Worm (Caenorhabditis elegans) whole organism, early embryonic: Measurements from ENCODE around the gene grsp-3.

Experiments used
- B0310.2 ChIP-seq: sonication (generic microtip); optimal IDR thresholded peaks from 2 replicates; lab custom pipeline; 2016; ENCODE audit warnings: mild to moderate bottlenecking, missing genetic modification characterization, missing compliant biosample characterization
- F13C5.2 ChIP-seq: sonication (generic microtip); optimal IDR thresholded peaks from 2 replicates; lab custom pipeline; 2017; ENCODE audit warnings: mild to moderate bottlenecking, missing genetic modification characterization, inconsistent platforms, missing compliant biosample characterization
- aly-1 ChIP-seq: sonication (generic microtip); optimal IDR thresholded peaks from 2 replicates; lab custom pipeline; 2016; ENCODE audit warnings: missing genetic modification characterization, missing compliant biosample characterization
- ama-1 ChIP-seq: fragments of 150-350 bp; optimal IDR thresholded peaks from 2 replicates; lab custom pipeline; 2014
- ceh-13 ChIP-seq: fragments of 200-800 bp; sonication (Bioruptor generic); optimal IDR thresholded peaks from 2 replicates; lab custom pipeline; 2018; ENCODE audit warnings: mild to moderate bottlenecking, missing genetic modification characterization, missing compliant biosample characterization
- ceh-36 ChIP-seq: sonication (generic microtip); optimal IDR thresholded peaks from 2 replicates; lab custom pipeline; 2016; ENCODE audit warnings: missing genetic modification characterization, inconsistent platforms, missing compliant biosample characterization
- ets-7 ChIP-seq: sonication (generic microtip); optimal IDR thresholded peaks from 2 replicates; lab custom pipeline; 2016; ENCODE audit warnings: missing genotype, missing genetic modification characterization, missing compliant biosample characterization
- flt-1 ChIP-seq: fragments of 200-800 bp; sonication (Bioruptor generic); IDR thresholded peaks from 2 replicates; pipeline ENCODE4 v1.3.6; 2022; ENCODE audit warnings: missing genetic modification characterization, missing compliant biosample characterization
- hmbx-1 ChIP-seq: sonication (generic microtip); optimal IDR thresholded peaks from 2 replicates; lab custom pipeline; 2016; ENCODE audit warnings: mild to moderate bottlenecking, missing genetic modification characterization, missing compliant biosample characterization
- hmg-4 ChIP-seq: fragments of 200-800 bp; sonication (Bioruptor generic); optimal IDR thresholded peaks from 2 replicates; lab custom pipeline; 2018; ENCODE audit warnings: mild to moderate bottlenecking, missing genetic modification characterization, missing compliant biosample characterization
- hnd-1 ChIP-seq: sonication (generic microtip); optimal IDR thresholded peaks from 2 replicates; lab custom pipeline; 2016; ENCODE audit warnings: missing genetic modification characterization, missing compliant biosample characterization
- pes-1 ChIP-seq: fragments of 200-800 bp; sonication (Bioruptor generic); IDR thresholded peaks from 2 replicates; pipeline ENCODE4 v1.3.6; 2022; ENCODE audit warnings: missing genetic modification reagents, missing genetic modification characterization, missing compliant biosample characterization
- scrt-1 ChIP-seq: fragments of 200-800 bp; sonication (Bioruptor generic); IDR thresholded peaks from 2 replicates; pipeline ENCODE4 v1.3.6; 2022; ENCODE audit warnings: missing genetic modification characterization, missing compliant biosample characterization
- sea-1 ChIP-seq: fragments of 200-800 bp; sonication (Bioruptor generic); conservative IDR thresholded peaks from 2 replicates; pipeline ENCODE4 v1.3.6; 2022; ENCODE audit warnings: missing genetic modification characterization, missing compliant biosample characterization
- tbx-11 ChIP-seq: fragments of 200-800 bp; sonication (Bioruptor generic); IDR thresholded peaks from 2 replicates; pipeline ENCODE4 v1.3.6; 2022; ENCODE audit warnings: missing genetic modification characterization, missing compliant biosample characterization
- tbx-37 ChIP-seq: fragments of 200-800 bp; sonication (Bioruptor generic); conservative IDR thresholded peaks from 2 replicates; pipeline ENCODE4 v1.3.6; 2022; ENCODE audit warnings: missing genetic modification reagents, missing genetic modification characterization, missing compliant biosample characterization
- tra-4 ChIP-seq: sonication (generic microtip); optimal IDR thresholded peaks from 2 replicates; lab custom pipeline; 2017; ENCODE audit warnings: missing genetic modification characterization, missing compliant biosample characterization

Gene grsp-3

DNA sequence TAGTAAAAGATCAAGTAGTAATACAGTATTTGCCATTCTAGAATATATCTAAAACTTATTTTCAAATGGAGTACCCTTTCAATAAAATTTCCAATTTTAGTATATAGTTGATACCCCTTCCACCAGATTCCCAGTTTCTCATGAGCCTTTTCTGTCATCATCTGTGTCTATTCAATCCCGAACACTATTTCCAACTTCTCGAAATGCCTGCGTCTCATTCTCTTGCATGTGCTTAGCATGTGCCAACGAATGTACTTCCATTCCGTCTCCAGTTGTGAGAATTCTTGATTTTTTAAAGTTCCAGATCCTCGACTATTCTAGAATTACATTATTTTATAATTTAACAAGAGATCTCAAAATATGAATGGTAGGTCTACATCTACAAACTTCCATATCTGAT is 34.8 kb upstream of the grsp-3 start, which contains the start of gene C42D4.18:
Gene C42D4.18 (plus strand): TSS at position 231 of the 400 bp plus-strand sequence.
- TF ChIP-seq F13C5.2 (tag; lab: Kevin White, UChicago) (no peak), tbx-37 (GFP tag; lab: Robert Waterston, UW) (no peak), ama-1 (lab: Kevin White, UChicago) (no peak), ets-7 (tag; lab: Kevin White, UChicago) (no peak), hmg-4 (no peak), aly-1 (tag; lab: Kevin White, UChicago) (no peak), hnd-1 (tag; lab: Kevin White, UChicago) (no peak), B0310.2 (tag; lab: Kevin White, UChicago) (no peak), flt-1 (no peak), pes-1 (GFP tag; lab: Robert Waterston, UW) (no peak), scrt-1 (GFP tag; lab: Robert Waterston, UW) (no peak), sea-1 (no peak), tbx-11 (GFP tag; lab: Robert Waterston, UW) (no peak), ceh-36 (no peak), hmbx-1 (tag; lab: Kevin White, UChicago) (no peak), ceh-13 (GFP tag; lab: Kevin White, UChicago) (no peak), tra-4 (tag; lab: Kevin White, UChicago) (no peak)

ce11 chrIV:7165723-7166122 is 34.0 kb upstream of the grsp-3 start, which contains the start of gene rpc-1:
rpc-1 (minus strand) TSS chrIV:7165748.
- no peak for TF ChIP-seq ceh-13 (GFP tag; lab: Kevin White, UChicago)
- no peak for TF ChIP-seq hmbx-1 (tag; lab: Kevin White, UChicago)
- TF ChIP-seq flt-1, result no peak
- no peak for TF ChIP-seq sea-1
- TF ChIP-seq ets-7 (tag; lab: Kevin White, UChicago), result no peak
- TF ChIP-seq F13C5.2 (tag; lab: Kevin White, UChicago), result peak; percentile 3

- TF ChIP-seq scrt-1 (GFP tag; lab: Robert Waterston, UW), result no peak
- no peak for TF ChIP-seq aly-1 (tag; lab: Kevin White, UChicago)
- no peak for TF ChIP-seq tbx-11 (GFP tag; lab: Robert Waterston, UW)
- no peak for TF ChIP-seq hmg-4
- no peak for TF ChIP-seq B0310.2 (tag; lab: Kevin White, UChicago)
- no peak for TF ChIP-seq pes-1 (GFP tag; lab: Robert Waterston, UW)
- no peak for TF ChIP-seq ceh-36
- TF ChIP-seq ama-1 (lab: Kevin White, UChicago), result no peak
- TF ChIP-seq flt-1, result no peak
- no peak for TF ChIP-seq tbx-37 (GFP tag; lab: Robert Waterston, UW)
- TF ChIP-seq ets-7 (tag; lab: Kevin White, UChicago), result no peak
- TF ChIP-seq ceh-13 (GFP tag; lab: Kevin White, UChicago), result no peak
- no peak for TF ChIP-seq hmbx-1 (tag; lab: Kevin White, UChicago)
- TF ChIP-seq sea-1, result no peak
- no peak for TF ChIP-seq tra-4 (tag; lab: Kevin White, UChicago)
- TF ChIP-seq hnd-1 (tag; lab: Kevin White, UChicago), result no peak
These were observed 27.9 kb upstream of the grsp-3 start for ce11 chrIV:7159586-7159985.

ce11 chrIV:7158161-7158560 is 26.4 kb upstream of the grsp-3 start:
- TF ChIP-seq hnd-1 (tag; lab: Kevin White, UChicago), result no peak
- no peak for TF ChIP-seq pes-1 (GFP tag; lab: Robert Waterston, UW)
- no peak for TF ChIP-seq tbx-11 (GFP tag; lab: Robert Waterston, UW)
- TF ChIP-seq ceh-36, result no peak

- TF ChIP-seq pes-1 (GFP tag; lab: Robert Waterston, UW) (no peak), tbx-11 (GFP tag; lab: Robert Waterston, UW) (no peak), ets-7 (tag; lab: Kevin White, UChicago) (no peak), tra-4 (tag; lab: Kevin White, UChicago) (no peak), hmg-4 (no peak), B0310.2 (tag; lab: Kevin White, UChicago) (no peak)
These were observed 24.6 kb upstream of the grsp-3 start, which contains the start of gene maph-9 for ce11 chrIV:7156356-7156755. maph-9 (plus strand) TSS chrIV:7156628.

ce11 chrIV:7154356-7154755 is 22.6 kb upstream of the grsp-3 start, which contains the start of gene C34D4.2:
C34D4.2 (plus strand) TSS chrIV:7154656.
- TF ChIP-seq flt-1, result no peak
- TF ChIP-seq tra-4 (tag; lab: Kevin White, UChicago), result no peak
- no peak for TF ChIP-seq ceh-13 (GFP tag; lab: Kevin White, UChicago)

- TF ChIP-seq hnd-1 (tag; lab: Kevin White, UChicago) (no peak), pes-1 (GFP tag; lab: Robert Waterston, UW) (no peak), ets-7 (tag; lab: Kevin White, UChicago) (no peak), ama-1 (lab: Kevin White, UChicago) (no peak), sea-1 (no peak), tbx-37 (GFP tag; lab: Robert Waterston, UW) (no peak), ceh-13 (GFP tag; lab: Kevin White, UChicago) (no peak)
These were observed 21.6 kb upstream of the grsp-3 start, which contains the start of gene C34D4.3 for ce11 chrIV:7153362-7153761. C34D4.3 (plus strand) TSS chrIV:7153662.

DNA sequence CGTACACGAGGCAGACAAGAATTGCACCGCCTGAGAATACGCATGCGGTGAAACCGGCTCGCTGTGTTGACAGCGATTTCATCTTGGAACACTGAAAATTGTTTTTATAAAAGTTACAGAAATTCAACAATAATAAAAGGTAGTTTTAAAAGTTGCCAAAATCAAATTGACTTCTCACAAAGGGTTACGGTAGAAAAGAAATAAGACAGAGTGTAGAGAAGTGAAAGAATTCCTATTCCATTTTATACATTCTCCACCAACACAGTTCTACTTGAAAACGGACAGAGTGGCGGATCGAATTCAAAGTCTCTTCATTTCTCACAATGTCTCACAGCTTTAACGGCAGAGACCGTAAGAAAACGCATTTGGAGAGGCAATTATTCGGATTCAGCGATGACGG is 20.7 kb upstream of the grsp-3 start, which contains the start of gene col-113:
Gene col-113 (minus strand): TSS at position 101 of the 400 bp plus-strand sequence.
- no peak for TF ChIP-seq sea-1
- TF ChIP-seq aly-1 (tag; lab: Kevin White, UChicago), result no peak
- no peak for TF ChIP-seq ets-7 (tag; lab: Kevin White, UChicago)
- no peak for TF ChIP-seq hmbx-1 (tag; lab: Kevin White, UChicago)
- TF ChIP-seq flt-1, result no peak
- TF ChIP-seq tbx-37 (GFP tag; lab: Robert Waterston, UW), result no peak
- TF ChIP-seq tra-4 (tag; lab: Kevin White, UChicago), result no peak
- TF ChIP-seq tbx-11 (GFP tag; lab: Robert Waterston, UW), result no peak
- no peak for TF ChIP-seq scrt-1 (GFP tag; lab: Robert Waterston, UW)
- no peak for TF ChIP-seq F13C5.2 (tag; lab: Kevin White, UChicago)
- TF ChIP-seq B0310.2 (tag; lab: Kevin White, UChicago), result no peak
- TF ChIP-seq ceh-13 (GFP tag; lab: Kevin White, UChicago), result no peak
- TF ChIP-seq pes-1 (GFP tag; lab: Robert Waterston, UW), result no peak
